Fruit fly (Drosophila melanogaster) whole organism, adult: ENCODE results near the gene robl37BC.

Source experiments
- CG12768 ChIP-seq: fragments of 200-800 bp; sonication (Bioruptor generic); optimal IDR thresholded peaks from 2 replicates; lab custom pipeline; 2017; ENCODE audit warnings: missing biosample characterization, missing genetic modification characterization, mild to moderate bottlenecking, moderate library complexity, missing genetic modification reagents
- CG14711 ChIP-seq: fragments of 200-800 bp; sonication (Bioruptor generic); optimal IDR thresholded peaks from 2 replicates; lab custom pipeline; 2018; ENCODE audit warnings: missing biosample characterization, mild to moderate bottlenecking, missing genetic modification characterization, moderate library complexity
- CG1620 ChIP-seq: fragments of 200-800 bp; sonication (Bioruptor generic); optimal IDR thresholded peaks from 2 replicates; lab custom pipeline; 2016; ENCODE audit warnings: missing biosample characterization, missing genetic modification characterization
- Clk ChIP-seq: fragments of 200-800 bp; sonication (Bioruptor generic); optimal IDR thresholded peaks from 2 replicates; lab custom pipeline; 2017; ENCODE audit warnings: missing biosample characterization, missing genetic modification characterization
- Crg-1 ChIP-seq: fragments of 200-800 bp; sonication (Bioruptor generic); optimal IDR thresholded peaks from 2 replicates; lab custom pipeline; 2016; ENCODE audit warnings: missing biosample characterization, missing genetic modification characterization
- bab1 ChIP-seq: fragments of 200-800 bp; sonication (Bioruptor generic); optimal IDR thresholded peaks from 3 replicates; lab custom pipeline; 2019; ENCODE audit warnings: missing biosample characterization, mild to moderate bottlenecking, missing genetic modification characterization, moderate library complexity
- cnc ChIP-seq, 2 experiments: fragments of >200 bp; optimal IDR thresholded peaks; 2 replicates each; lab custom pipeline; 2017
- pad ChIP-seq: fragments of 200-800 bp; sonication (Bioruptor generic); optimal IDR thresholded peaks from 3 replicates; lab custom pipeline; 2017; ENCODE audit warnings: missing biosample characterization, missing genetic modification characterization, mild to moderate bottlenecking, moderate library complexity, missing genetic modification reagents
- toe ChIP-seq: fragments of 200-800 bp; sonication (Bioruptor generic); optimal IDR thresholded peaks from 2 replicates; lab custom pipeline; 2016; ENCODE audit warnings: missing biosample characterization, missing genetic modification characterization

DNA sequence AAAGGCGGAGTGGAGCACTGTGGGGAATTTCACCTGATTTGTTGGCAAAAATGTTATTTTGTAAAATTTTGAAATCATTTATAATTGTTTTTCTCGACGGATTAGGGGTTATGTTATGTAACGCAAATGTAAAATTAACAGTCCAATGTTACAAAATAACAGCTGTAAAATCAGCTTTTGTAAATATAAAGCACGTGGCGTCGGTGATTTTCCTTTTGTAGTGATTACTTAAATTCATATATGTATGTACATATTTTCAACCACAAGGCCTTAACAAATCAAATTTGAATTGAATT is 11.5 kb downstream of the robl37BC start, which contains the start of gene CG15172:
- TF ChIP-seq CG12768 (GFP tag; lab: Kevin White, UChicago) (no peak), cnc (optimal IDR thresholded peaks at IDR 0.05; lab: Kevin White, UChicago) (no peak), CG14711 (tag; lab: Kevin White, UChicago) (no peak), CG1620 (no peak), toe (GFP tag; lab: Kevin White, UChicago) (no peak), bab1 (GFP tag; lab: Kevin White, UChicago) (no peak), pad (GFP tag; lab: Kevin White, UChicago) (no peak), Crg-1 (no peak), Clk (GFP tag; lab: Kevin White, UChicago) (no peak)
